Fruit fly (Drosophila melanogaster) whole organism: Measurements from ENCODE around the gene HP1b.

Experiments used
- CG8478 ChIP-seq: fragments of >200 bp; optimal IDR thresholded peaks from 2 replicates; lab custom pipeline; 2018; ENCODE audit warnings: inconsistent platforms
- Dll ChIP-seq: fragments of >200 bp; optimal IDR thresholded peaks from 2 replicates; lab custom pipeline; 2017
- EcR ChIP-seq, 2 experiments: fragments of >200 bp; optimal IDR thresholded peaks; 2 replicates each; lab custom pipeline; 2017; ENCODE audit warnings: missing biosample characterization in 2 of 2, missing genetic modification characterization in 2 of 2, missing genetic modification reagents in 2 of 2
- pan ChIP-seq: fragments of >200 bp; optimal IDR thresholded peaks from 2 replicates; lab custom pipeline; 2017
- psq ChIP-seq: fragments of >200 bp; optimal IDR thresholded peaks from 2 replicates; lab custom pipeline; 2017
- usp ChIP-seq: fragments of >200 bp; optimal IDR thresholded peaks from 2 replicates; lab custom pipeline; 2017; ENCODE audit warnings: missing biosample characterization, missing genetic modification characterization, mixed read lengths

The HP1b gene

dm6 chrX:9048385-9048750 is 32.5 kb upstream of the HP1b start:
- TF ChIP-seq Dll (lab: Kevin White, UChicago) (no peak), usp (GFP tag; lab: Kevin White, UChicago) (no peak), psq (no peak), pan (lab: Kevin White, UChicago) (no peak), CG8478 (lab: Kevin White, UChicago) (no peak), EcR (GFP tag; optimal IDR thresholded peaks at IDR 0.05; lab: Kevin White, UChicago) (no peak)

dm6 chrX:9048941-9049340 is 31.9 kb upstream of the HP1b start:
- TF ChIP-seq psq (no peak), usp (GFP tag; lab: Kevin White, UChicago) (no peak), Dll (lab: Kevin White, UChicago) (no peak), EcR (GFP tag; optimal IDR thresholded peaks at IDR 0.05; lab: Kevin White, UChicago) (no peak), CG8478 (lab: Kevin White, UChicago) (no peak), pan (lab: Kevin White, UChicago) (no peak)

dm6 chrX:9060078-9060477 is 20.8 kb upstream of the HP1b start:
- TF ChIP-seq CG8478 (lab: Kevin White, UChicago), result no peak
- no peak for TF ChIP-seq pan (lab: Kevin White, UChicago)
- TF ChIP-seq psq, result no peak
- TF ChIP-seq Dll (lab: Kevin White, UChicago), result no peak
- no peak for TF ChIP-seq EcR (GFP tag; optimal IDR thresholded peaks at IDR 0.05; lab: Kevin White, UChicago)
- no peak for TF ChIP-seq usp (GFP tag; lab: Kevin White, UChicago)

dm6 chrX:9061299-9061698 is 19.6 kb upstream of the HP1b start:
- no peak for TF ChIP-seq psq
- no peak for TF ChIP-seq pan (lab: Kevin White, UChicago)
- TF ChIP-seq EcR (GFP tag; optimal IDR thresholded peaks at IDR 0.05; lab: Kevin White, UChicago), result no peak
- TF ChIP-seq usp (GFP tag; lab: Kevin White, UChicago), result no peak
- no peak for TF ChIP-seq CG8478 (lab: Kevin White, UChicago)

- TF ChIP-seq EcR (GFP tag; optimal IDR thresholded peaks at IDR 0.05; lab: Kevin White, UChicago) (no peak), pan (lab: Kevin White, UChicago) (no peak), Dll (lab: Kevin White, UChicago) (no peak), usp (GFP tag; lab: Kevin White, UChicago) (no peak), psq (no peak), CG8478 (lab: Kevin White, UChicago) (no peak)
Observed at dm6 chrX:9062665-9063064, 18.2 kb upstream of the HP1b start.

dm6 chrX:9063425-9063824 is 17.4 kb upstream of the HP1b start:
- TF ChIP-seq Dll (lab: Kevin White, UChicago) (no peak), usp (GFP tag; lab: Kevin White, UChicago) (no peak), pan (lab: Kevin White, UChicago) (no peak), CG8478 (lab: Kevin White, UChicago) (no peak), EcR (GFP tag; optimal IDR thresholded peaks at IDR 0.05; lab: Kevin White, UChicago) (no peak), psq (no peak)

- no peak for TF ChIP-seq psq
- TF ChIP-seq CG8478 (lab: Kevin White, UChicago), result no peak
- TF ChIP-seq usp (GFP tag; lab: Kevin White, UChicago), result no peak
- TF ChIP-seq Dll (lab: Kevin White, UChicago), result no peak
- no peak for TF ChIP-seq pan (lab: Kevin White, UChicago)
- TF ChIP-seq EcR (GFP tag; optimal IDR thresholded peaks at IDR 0.05; lab: Kevin White, UChicago), result no peak
Observed at dm6 chrX:9064029-9064428, 16.8 kb upstream of the HP1b start.

- no peak for TF ChIP-seq CG8478 (lab: Kevin White, UChicago)
- TF ChIP-seq psq, result no peak
- no peak for TF ChIP-seq EcR (GFP tag; optimal IDR thresholded peaks at IDR 0.05; lab: Kevin White, UChicago)
- no peak for TF ChIP-seq Dll (lab: Kevin White, UChicago)
- TF ChIP-seq usp (GFP tag; lab: Kevin White, UChicago), result no peak
- TF ChIP-seq pan (lab: Kevin White, UChicago), result no peak
Observed at dm6 chrX:9066802-9067489, 13.9 kb upstream of the HP1b start.

- TF ChIP-seq pan (lab: Kevin White, UChicago), result no peak
- no peak for TF ChIP-seq usp (GFP tag; lab: Kevin White, UChicago)
- TF ChIP-seq psq, result no peak
- no peak for TF ChIP-seq CG8478 (lab: Kevin White, UChicago)
- no peak for TF ChIP-seq EcR (GFP tag; optimal IDR thresholded peaks at IDR 0.05; lab: Kevin White, UChicago)
- no peak for TF ChIP-seq Dll (lab: Kevin White, UChicago)
Observed at dm6 chrX:9067754-9068477, 12.9 kb upstream of the HP1b start, which contains the start of gene CG15365. Gene CG15365, minus strand, starts transcription at chrX:9067983.

- TF ChIP-seq EcR (GFP tag; optimal IDR thresholded peaks at IDR 0.05; lab: Kevin White, UChicago), result no peak
- TF ChIP-seq CG8478 (lab: Kevin White, UChicago), result no peak
- TF ChIP-seq usp (GFP tag; lab: Kevin White, UChicago), result no peak
- TF ChIP-seq Dll (lab: Kevin White, UChicago), result no peak
- TF ChIP-seq psq, result no peak
- TF ChIP-seq pan (lab: Kevin White, UChicago), result no peak
Observed at dm6 chrX:9068822-9069221, 12.0 kb upstream of the HP1b start.

dm6 chrX:9071308-9071707 is 9.6 kb upstream of the HP1b start, which contains the start of gene CG10970:
Gene CG10970, minus strand, starts transcription at chrX:9071408.
- TF ChIP-seq CG8478 (lab: Kevin White, UChicago) (no peak), psq (no peak), Dll (lab: Kevin White, UChicago) (no peak), pan (lab: Kevin White, UChicago) (no peak), usp (GFP tag; lab: Kevin White, UChicago) (no peak), EcR (GFP tag; optimal IDR thresholded peaks at IDR 0.05; lab: Kevin White, UChicago) (no peak)
